Fruit fly (Drosophila melanogaster) whole organism, adult: ENCODE results near the gene CG17260.

Experiments used
- CG11617 ChIP-seq: fragments of 200-800 bp; sonication (Bioruptor generic); optimal IDR thresholded peaks from 2 replicates; lab custom pipeline; 2017; ENCODE audit warnings: mild to moderate bottlenecking, missing biosample characterization, missing genetic modification reagents, missing genetic modification characterization
- CG12768 ChIP-seq: fragments of 200-800 bp; sonication (Bioruptor generic); optimal IDR thresholded peaks from 2 replicates; lab custom pipeline; 2017; ENCODE audit warnings: missing biosample characterization, missing genetic modification characterization, mild to moderate bottlenecking, moderate library complexity, missing genetic modification reagents
- CG14711 ChIP-seq: fragments of 200-800 bp; sonication (Bioruptor generic); optimal IDR thresholded peaks from 2 replicates; lab custom pipeline; 2018; ENCODE audit warnings: missing biosample characterization, mild to moderate bottlenecking, missing genetic modification characterization, moderate library complexity
- CG1620 ChIP-seq: fragments of 200-800 bp; sonication (Bioruptor generic); optimal IDR thresholded peaks from 2 replicates; lab custom pipeline; 2016; ENCODE audit warnings: missing biosample characterization, missing genetic modification characterization
- CG33017 ChIP-seq: fragments of 200-800 bp; sonication (Bioruptor generic); optimal IDR thresholded peaks from 2 replicates; lab custom pipeline; 2018; ENCODE audit warnings: missing biosample characterization, mild to moderate bottlenecking, missing genetic modification characterization, moderate library complexity
- CG5204 ChIP-seq: fragments of 200-800 bp; sonication (Bioruptor generic); optimal IDR thresholded peaks from 2 replicates; lab custom pipeline; 2016; ENCODE audit warnings: missing biosample characterization, missing genetic modification characterization
- CG7045 ChIP-seq: fragments of 200-800 bp; sonication (Bioruptor generic); optimal IDR thresholded peaks from 2 replicates; lab custom pipeline; 2017; ENCODE audit warnings: missing biosample characterization, mild to moderate bottlenecking, missing genetic modification characterization
- CG7101 ChIP-seq: fragments of 200-800 bp; sonication (Bioruptor generic); optimal IDR thresholded peaks from 2 replicates; lab custom pipeline; 2018; ENCODE audit warnings: missing biosample characterization, mild to moderate bottlenecking, missing genetic modification characterization, moderate library complexity
- Clk ChIP-seq: fragments of 200-800 bp; sonication (Bioruptor generic); optimal IDR thresholded peaks from 2 replicates; lab custom pipeline; 2017; ENCODE audit warnings: missing biosample characterization, missing genetic modification characterization
- Crg-1 ChIP-seq: fragments of 200-800 bp; sonication (Bioruptor generic); optimal IDR thresholded peaks from 2 replicates; lab custom pipeline; 2016; ENCODE audit warnings: missing biosample characterization, missing genetic modification characterization
- Hr96 ChIP-seq: fragments of 200-800 bp; sonication (Bioruptor generic); optimal IDR thresholded peaks from 2 replicates; lab custom pipeline; 2016; ENCODE audit warnings: missing biosample characterization, missing genetic modification characterization
- Mnt ChIP-seq: fragments of 200-800 bp; sonication (Bioruptor generic); optimal IDR thresholded peaks from 2 replicates; lab custom pipeline; 2016; ENCODE audit warnings: missing biosample characterization, mild to moderate bottlenecking, missing genetic modification characterization
- bab1 ChIP-seq: fragments of 200-800 bp; sonication (Bioruptor generic); optimal IDR thresholded peaks from 3 replicates; lab custom pipeline; 2019; ENCODE audit warnings: missing biosample characterization, mild to moderate bottlenecking, missing genetic modification characterization, moderate library complexity
- cic ChIP-seq: fragments of 200-800 bp; sonication (Bioruptor generic); optimal IDR thresholded peaks from 2 replicates; lab custom pipeline; 2017; ENCODE audit warnings: missing biosample characterization, mild to moderate bottlenecking, missing genetic modification characterization, moderate library complexity
- cnc ChIP-seq, 2 experiments: fragments of >200 bp; optimal IDR thresholded peaks; 2 replicates each; lab custom pipeline; 2017
- kay ChIP-seq: fragments of 200-800 bp; sonication (Bioruptor generic); peaks from one replicate; lab custom pipeline; 2016; ENCODE audit warnings: missing biosample characterization, missing genetic modification characterization, borderline replicate concordance
- ovo ChIP-seq: fragments of 200-800 bp; sonication (Bioruptor generic); optimal IDR thresholded peaks from 2 replicates; lab custom pipeline; 2016; ENCODE audit warnings: missing biosample characterization, missing genetic modification characterization
- pad ChIP-seq: fragments of 200-800 bp; sonication (Bioruptor generic); optimal IDR thresholded peaks from 3 replicates; lab custom pipeline; 2017; ENCODE audit warnings: missing biosample characterization, missing genetic modification characterization, mild to moderate bottlenecking, moderate library complexity, missing genetic modification reagents
- tj ChIP-seq: fragments of 200-800 bp; sonication (Bioruptor generic); optimal IDR thresholded peaks from 3 replicates; lab custom pipeline; 2017; ENCODE audit warnings: missing biosample characterization, mild to moderate bottlenecking, missing genetic modification characterization, moderate library complexity
- toe ChIP-seq: fragments of 200-800 bp; sonication (Bioruptor generic); optimal IDR thresholded peaks from 2 replicates; lab custom pipeline; 2016; ENCODE audit warnings: missing biosample characterization, missing genetic modification characterization

Gene CG17260

dm6 chr2L:2999609-3000008 is 37.4 kb upstream of the CG17260 start:
- TF ChIP-seq Clk, result no peak
- no peak for TF ChIP-seq CG11617 (GFP tag; lab: Kevin White, UChicago)
- no peak for TF ChIP-seq Mnt (GFP tag; lab: Kevin White, UChicago)
- TF ChIP-seq cnc (optimal IDR thresholded peaks at IDR 0.05; lab: Kevin White, UChicago), result no peak
- TF ChIP-seq kay, result no peak
- no peak for TF ChIP-seq ovo (GFP tag; lab: Kevin White, UChicago)
- no peak for TF ChIP-seq toe
- TF ChIP-seq pad (GFP tag; lab: Kevin White, UChicago), result no peak
- TF ChIP-seq CG7101, result no peak
- TF ChIP-seq CG14711 (tag; lab: Kevin White, UChicago), result no peak
- TF ChIP-seq CG7045 (GFP tag; lab: Kevin White, UChicago), result no peak
- no peak for TF ChIP-seq CG1620 (GFP tag; lab: Kevin White, UChicago)
- TF ChIP-seq Hr96, result no peak
- no peak for TF ChIP-seq CG12768
- TF ChIP-seq Crg-1 (GFP tag; lab: Kevin White, UChicago), result no peak

DNA sequence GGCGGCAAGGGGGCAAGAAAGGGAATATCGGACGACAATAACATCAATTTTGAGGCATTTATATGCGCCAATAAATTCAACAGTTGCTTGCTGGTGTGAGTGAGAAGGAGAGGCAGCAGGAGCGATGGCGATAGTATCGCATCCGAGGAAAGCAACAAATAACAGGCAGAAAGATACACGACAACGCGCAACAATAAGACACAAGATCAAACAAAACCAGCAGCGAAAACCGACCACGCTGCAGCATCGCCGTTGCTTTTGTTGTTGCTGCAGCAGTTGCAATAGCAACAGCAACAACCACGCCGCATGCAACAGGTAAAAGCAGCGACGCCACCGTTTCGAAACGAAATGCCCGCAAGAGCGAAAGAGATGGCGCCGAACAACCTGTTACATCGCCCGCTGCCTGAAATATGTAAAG is 36.5 kb upstream of the CG17260 start:
- no peak for TF ChIP-seq kay
- TF ChIP-seq CG11617 (GFP tag; lab: Kevin White, UChicago), result no peak
- no peak for TF ChIP-seq Mnt (GFP tag; lab: Kevin White, UChicago)
- no peak for TF ChIP-seq tj (GFP tag; lab: Kevin White, UChicago)
- TF ChIP-seq toe, result no peak
- TF ChIP-seq ovo (GFP tag; lab: Kevin White, UChicago), result no peak
- no peak for TF ChIP-seq bab1 (GFP tag; lab: Kevin White, UChicago)
- TF ChIP-seq CG33017 (tag; lab: Kevin White, UChicago), result no peak
- no peak for TF ChIP-seq CG1620 (GFP tag; lab: Kevin White, UChicago)
- TF ChIP-seq CG14711 (tag; lab: Kevin White, UChicago), result no peak
- TF ChIP-seq cnc (optimal IDR thresholded peaks at IDR 0.05; lab: Kevin White, UChicago), result no peak
- no peak for TF ChIP-seq CG7101
- no peak for TF ChIP-seq CG12768
- TF ChIP-seq Clk, result no peak
- TF ChIP-seq CG7045 (GFP tag; lab: Kevin White, UChicago), result no peak
- no peak for TF ChIP-seq Crg-1 (GFP tag; lab: Kevin White, UChicago)
- TF ChIP-seq pad (GFP tag; lab: Kevin White, UChicago), result no peak
- no peak for TF ChIP-seq CG5204

DNA sequence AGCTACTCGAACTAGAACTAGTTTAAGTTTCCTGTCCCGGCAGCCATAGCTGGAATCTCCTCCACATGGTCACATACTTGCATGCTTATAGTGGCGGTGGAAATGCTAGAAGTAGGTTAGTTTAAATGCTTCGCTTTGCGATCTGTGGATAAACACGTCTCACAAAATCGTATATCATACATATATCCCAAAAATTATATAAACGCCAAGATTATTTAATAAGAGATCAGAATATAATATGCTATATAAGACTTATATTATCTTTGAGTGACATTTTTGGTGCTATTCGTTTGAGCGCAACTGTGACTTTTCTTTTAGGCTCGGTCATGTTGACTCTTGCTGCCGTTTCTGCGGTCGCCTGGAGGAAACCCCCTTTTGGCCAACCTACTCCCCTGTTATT is 35.1 kb upstream of the CG17260 start:
- TF ChIP-seq CG11617 (GFP tag; lab: Kevin White, UChicago) (no peak), toe (no peak), CG14711 (tag; lab: Kevin White, UChicago) (no peak), Mnt (GFP tag; lab: Kevin White, UChicago) (no peak)

DNA sequence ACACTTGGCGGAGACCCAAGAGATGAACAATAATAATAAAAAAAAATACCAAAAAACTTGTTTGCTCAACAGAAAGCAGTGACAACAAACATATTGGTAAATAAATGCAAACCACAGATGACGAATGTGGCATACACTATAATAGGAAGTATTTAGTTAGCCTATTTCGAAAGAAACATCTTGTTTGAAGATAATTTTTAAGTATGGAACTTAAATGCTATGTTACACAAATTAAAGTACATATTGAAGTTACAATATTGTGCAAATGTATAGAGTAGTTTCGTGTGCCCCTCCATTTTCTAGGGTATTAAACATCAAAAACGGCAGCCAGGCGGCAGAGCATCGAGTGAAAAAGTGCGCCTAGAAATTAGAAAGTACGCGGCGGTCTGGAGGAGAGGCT is 33.6 kb upstream of the CG17260 start:
- no peak for TF ChIP-seq CG33017 (tag; lab: Kevin White, UChicago)

- TF ChIP-seq cic (GFP tag; lab: Kevin White, UChicago) (no peak), pad (GFP tag; lab: Kevin White, UChicago) (no peak), CG14711 (tag; lab: Kevin White, UChicago) (no peak), bab1 (GFP tag; lab: Kevin White, UChicago) (no peak), CG11617 (GFP tag; lab: Kevin White, UChicago) (no peak), Crg-1 (GFP tag; lab: Kevin White, UChicago) (no peak), CG7101 (no peak)
These were observed 32.4 kb upstream of the CG17260 start for dm6 chr2L:3004601-3005000.

DNA sequence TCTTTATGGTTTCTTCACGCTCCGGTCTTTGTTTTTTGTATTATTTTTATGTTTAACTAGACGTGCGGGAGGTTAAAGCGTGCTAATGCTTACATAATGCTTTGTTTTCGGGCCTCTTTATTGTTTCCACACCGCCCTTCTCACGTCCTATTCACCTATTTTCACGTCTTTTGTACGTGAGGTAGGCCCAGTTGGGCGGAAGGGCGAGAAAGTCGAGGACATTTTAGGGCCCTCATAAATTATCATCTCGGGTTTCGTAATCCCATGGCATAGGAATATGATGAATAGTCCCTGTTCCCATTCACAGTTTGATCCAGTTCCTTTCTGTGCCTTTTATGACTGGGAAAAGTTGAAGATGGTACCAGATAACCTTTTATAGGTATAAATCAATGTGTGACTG is 31.5 kb upstream of the CG17260 start:
- no peak for TF ChIP-seq bab1 (GFP tag; lab: Kevin White, UChicago)
- no peak for TF ChIP-seq Crg-1 (GFP tag; lab: Kevin White, UChicago)
- TF ChIP-seq CG5204, result no peak
- TF ChIP-seq tj (GFP tag; lab: Kevin White, UChicago), result no peak
- no peak for TF ChIP-seq CG14711 (tag; lab: Kevin White, UChicago)
- TF ChIP-seq kay, result no peak
- no peak for TF ChIP-seq pad (GFP tag; lab: Kevin White, UChicago)
- no peak for TF ChIP-seq Mnt (GFP tag; lab: Kevin White, UChicago)

dm6 chr2L:3006194-3006593 is 30.8 kb upstream of the CG17260 start:
- TF ChIP-seq CG12768, result no peak
- TF ChIP-seq cnc (optimal IDR thresholded peaks at IDR 0.05; lab: Kevin White, UChicago), result no peak
- no peak for TF ChIP-seq CG7045 (GFP tag; lab: Kevin White, UChicago)
- TF ChIP-seq CG14711 (tag; lab: Kevin White, UChicago), result no peak
- no peak for TF ChIP-seq CG7101
- TF ChIP-seq CG33017 (tag; lab: Kevin White, UChicago), result no peak
- no peak for TF ChIP-seq cic (GFP tag; lab: Kevin White, UChicago)
- TF ChIP-seq toe, result no peak
- no peak for TF ChIP-seq ovo (GFP tag; lab: Kevin White, UChicago)
- TF ChIP-seq Hr96, result no peak
- no peak for TF ChIP-seq pad (GFP tag; lab: Kevin White, UChicago)
- TF ChIP-seq CG1620 (GFP tag; lab: Kevin White, UChicago), result no peak
- TF ChIP-seq kay, result no peak
- no peak for TF ChIP-seq bab1 (GFP tag; lab: Kevin White, UChicago)
